Worm (Caenorhabditis elegans) whole organism, L2 larva: ENCODE data around the gene T05H10.1.
A peak's percentile ranks its signal among the peaks of the same experiment; 100 is the strongest.

Experiments used
- C34F6.9 ChIP-seq: fragments of 150-350 bp; optimal IDR thresholded peaks from 2 replicates; lab custom pipeline; 2014; ENCODE audit warnings: missing biosample characterization, missing genetic modification characterization
- F13H6.1 ChIP-seq: sonication (generic microtip); optimal IDR thresholded peaks from 2 replicates; lab custom pipeline; 2016; ENCODE audit warnings: missing genetic modification characterization, missing compliant biosample characterization
- R02D3.7 ChIP-seq: fragments of 150-350 bp; optimal IDR thresholded peaks from 2 replicates; lab custom pipeline; 2014; ENCODE audit warnings: missing biosample characterization, missing genetic modification characterization
- Y55F3AM.14 ChIP-seq: fragments of 200-800 bp; sonication (Bioruptor generic); optimal IDR thresholded peaks from 2 replicates; lab custom pipeline; 2018; ENCODE audit warnings: mild to moderate bottlenecking, missing genetic modification characterization, missing compliant biosample characterization
- ZK546.5 ChIP-seq: sonication (generic microtip); optimal IDR thresholded peaks from 2 replicates; lab custom pipeline; 2017; ENCODE audit warnings: missing biosample characterization, missing genetic modification characterization
- alr-1 ChIP-seq: fragments of 150-350 bp; optimal IDR thresholded peaks from 2 replicates; lab custom pipeline; 2014; ENCODE audit warnings: missing biosample characterization, missing genetic modification characterization
- aly-2 ChIP-seq: fragments of 150-350 bp; optimal IDR thresholded peaks from 2 replicates; lab custom pipeline; 2014; ENCODE audit warnings: missing biosample characterization, missing genetic modification characterization
- ama-1 ChIP-seq: fragments of 150-350 bp; optimal IDR thresholded peaks from 2 replicates; lab custom pipeline; 2018; ENCODE audit warnings: inconsistent platforms
- blmp-1 ChIP-seq: sonication (generic microtip); optimal IDR thresholded peaks from 2 replicates; lab custom pipeline; 2017; ENCODE audit warnings: missing genetic modification characterization, mild to moderate bottlenecking, missing compliant biosample characterization, antibody characterized with exemption, moderate library complexity; ENCODE audit not compliant: insufficient read depth
- ceh-16 ChIP-seq: fragments of 150-350 bp; optimal IDR thresholded peaks from 2 replicates; lab custom pipeline; 2014; ENCODE audit warnings: missing biosample characterization, missing genetic modification characterization
- ceh-82 ChIP-seq: fragments of 150-350 bp; optimal IDR thresholded peaks from 2 replicates; lab custom pipeline; 2014; ENCODE audit warnings: missing biosample characterization, missing genetic modification characterization
- crh-2 ChIP-seq: sonication (generic microtip); optimal IDR thresholded peaks from 2 replicates; lab custom pipeline; 2017; ENCODE audit warnings: missing biosample characterization, missing genetic modification characterization
- dmd-4 ChIP-seq: sonication (generic microtip); optimal IDR thresholded peaks from 2 replicates; lab custom pipeline; 2017; ENCODE audit warnings: missing biosample characterization, missing genetic modification characterization
- egl-27 ChIP-seq: sonication (generic microtip); optimal IDR thresholded peaks from 3 replicates; lab custom pipeline; 2017; ENCODE audit warnings: missing biosample characterization, missing genetic modification reagents, missing genetic modification characterization
- elt-1 ChIP-seq: fragments of 150-350 bp; optimal IDR thresholded peaks from 2 replicates; lab custom pipeline; 2014; ENCODE audit warnings: missing biosample characterization, missing genetic modification characterization
- elt-3 ChIP-seq: sonication (generic microtip); optimal IDR thresholded peaks from 2 replicates; lab custom pipeline; 2017; ENCODE audit warnings: missing biosample characterization, missing genetic modification characterization
- fos-1 ChIP-seq: fragments of 150-350 bp; optimal IDR thresholded peaks from 2 replicates; lab custom pipeline; 2014; ENCODE audit warnings: missing biosample characterization, missing genetic modification characterization
- gmeb-1 ChIP-seq: fragments of 150-350 bp; optimal IDR thresholded peaks from 2 replicates; lab custom pipeline; 2014; ENCODE audit warnings: missing biosample characterization, missing genetic modification characterization
- lin-11 ChIP-seq: fragments of 150-350 bp; sonication (generic microtip); optimal IDR thresholded peaks from 2 replicates; lab custom pipeline; 2014; ENCODE audit warnings: missing biosample characterization, missing genetic modification characterization, inconsistent platforms, mixed read lengths
- lin-13 ChIP-seq: fragments of 150-350 bp; optimal IDR thresholded peaks from 2 replicates; lab custom pipeline; 2014; ENCODE audit warnings: missing biosample characterization, missing genetic modification reagents, missing genetic modification characterization
- lin-39 ChIP-seq: fragments of 150-350 bp; optimal IDR thresholded peaks from 2 replicates; lab custom pipeline; 2014; ENCODE audit warnings: missing biosample characterization, missing genetic modification reagents, missing genetic modification characterization
- lsy-2 ChIP-seq, 2 experiments: fragments of 150-350 bp in 1 of 2; sonication (generic microtip) in 1 of 2; optimal IDR thresholded peaks; 2 replicates each; lab custom pipeline; 2014 to 2017; ENCODE audit warnings: missing biosample characterization in 2 of 2, missing genetic modification characterization in 2 of 2
- mab-5 ChIP-seq: fragments of 150-350 bp; optimal IDR thresholded peaks from 2 replicates; lab custom pipeline; 2014; ENCODE audit warnings: missing biosample characterization, missing genetic modification characterization
- mbf-1 ChIP-seq: sonication (generic microtip); optimal IDR thresholded peaks from 2 replicates; lab custom pipeline; 2017; ENCODE audit warnings: missing biosample characterization, missing genetic modification characterization
- mdl-1 ChIP-seq, 2 experiments: fragments of 150-350 bp in 1 of 2; sonication (generic microtip) in 1 of 2; optimal IDR thresholded peaks; 2 replicates each; lab custom pipeline; 2017; ENCODE audit warnings: missing biosample characterization in 2 of 2, missing genetic modification characterization in 2 of 2
- nhr-10 ChIP-seq: sonication (generic microtip); optimal IDR thresholded peaks from 2 replicates; lab custom pipeline; 2017; ENCODE audit warnings: missing biosample characterization, missing genetic modification characterization
- nhr-11 ChIP-seq: fragments of 150-350 bp; optimal IDR thresholded peaks from 2 replicates; lab custom pipeline; 2014; ENCODE audit warnings: missing biosample characterization, missing genetic modification characterization
- nhr-12 ChIP-seq: fragments of 150-350 bp; optimal IDR thresholded peaks from 2 replicates; lab custom pipeline; 2014; ENCODE audit warnings: missing biosample characterization, missing genetic modification characterization
- nhr-129 ChIP-seq: fragments of 150-350 bp; optimal IDR thresholded peaks from 2 replicates; lab custom pipeline; 2014; ENCODE audit warnings: missing biosample characterization, missing genetic modification characterization
- nhr-21 ChIP-seq: fragments of 150-350 bp; optimal IDR thresholded peaks from 2 replicates; lab custom pipeline; 2014; ENCODE audit warnings: missing biosample characterization, missing genetic modification characterization
- nhr-23 ChIP-seq: fragments of 150-350 bp; optimal IDR thresholded peaks from 2 replicates; lab custom pipeline; 2014; ENCODE audit warnings: missing biosample characterization, missing genetic modification reagents, missing genetic modification characterization
- nhr-237 ChIP-seq: fragments of 150-350 bp; optimal IDR thresholded peaks from 2 replicates; lab custom pipeline; 2014; ENCODE audit warnings: missing biosample characterization, missing genetic modification characterization
- nhr-25 ChIP-seq: fragments of 150-350 bp; sonication (generic microtip); optimal IDR thresholded peaks from 3 replicates; lab custom pipeline; 2014; ENCODE audit warnings: missing biosample characterization, missing genetic modification characterization
- nhr-6 ChIP-seq: fragments of 150-350 bp; optimal IDR thresholded peaks from 2 replicates; lab custom pipeline; 2014; ENCODE audit warnings: missing biosample characterization, missing genetic modification characterization
- nhr-77 ChIP-seq: fragments of 150-350 bp; optimal IDR thresholded peaks from 2 replicates; lab custom pipeline; 2014; ENCODE audit warnings: missing biosample characterization, missing genetic modification characterization
- peb-1 ChIP-seq: fragments of 150-350 bp; optimal IDR thresholded peaks from 2 replicates; lab custom pipeline; 2014; ENCODE audit warnings: missing biosample characterization, missing genetic modification characterization
- sem-4 ChIP-seq: fragments of 150-350 bp; optimal IDR thresholded peaks from 2 replicates; lab custom pipeline; 2014; ENCODE audit warnings: missing biosample characterization, missing genetic modification reagents, missing genetic modification characterization
- skn-1 ChIP-seq: sonication (generic microtip); optimal IDR thresholded peaks from 2 replicates; lab custom pipeline; 2017; ENCODE audit warnings: missing biosample characterization, missing genetic modification characterization
- sma-3 ChIP-seq: sonication (generic microtip); optimal IDR thresholded peaks from 2 replicates; lab custom pipeline; 2016; ENCODE audit warnings: missing genetic modification reagents, missing genetic modification characterization, missing compliant biosample characterization
- sma-9 ChIP-seq, 2 experiments: fragments of 150-350 bp in 1 of 2; sonication (generic microtip) in 1 of 2; optimal IDR thresholded peaks; 2 replicates each; lab custom pipeline; 2014 to 2016; ENCODE audit warnings: missing genetic modification characterization in 2 of 2, mild to moderate bottlenecking in 1 of 2, missing biosample characterization in 1 of 2, missing compliant biosample characterization in 1 of 2, missing genetic modification reagents in 1 of 2, moderate library complexity in 1 of 2
- snpc-4 ChIP-seq: fragments of 150-350 bp; optimal IDR thresholded peaks from 2 replicates; lab custom pipeline; 2014; ENCODE audit warnings: missing biosample characterization, missing genetic modification characterization
- unc-39 ChIP-seq: fragments of 150-350 bp; optimal IDR thresholded peaks from 2 replicates; lab custom pipeline; 2014; ENCODE audit warnings: missing biosample characterization, missing genetic modification characterization
- unc-55 ChIP-seq: fragments of 150-350 bp; sonication (generic microtip); optimal IDR thresholded peaks from 3 replicates; lab custom pipeline; 2014; ENCODE audit warnings: missing biosample characterization, missing genetic modification reagents, missing genetic modification characterization
- unc-62 ChIP-seq: fragments of 150-350 bp; optimal IDR thresholded peaks from 2 replicates; lab custom pipeline; 2014; ENCODE audit warnings: missing biosample characterization, missing genetic modification reagents, missing genetic modification characterization
- zag-1 ChIP-seq: fragments of 150-350 bp; optimal IDR thresholded peaks from 2 replicates; lab custom pipeline; 2014; ENCODE audit warnings: missing biosample characterization, missing genetic modification characterization
- ztf-1 ChIP-seq: fragments of 200-800 bp; sonication (Bioruptor generic); conservative IDR thresholded peaks from 2 replicates; pipeline ENCODE4 v1.3.6; 2022; ENCODE audit warnings: missing genetic modification characterization, missing compliant biosample characterization
- ztf-11 ChIP-seq: sonication (generic microtip); optimal IDR thresholded peaks from 2 replicates; lab custom pipeline; 2017; ENCODE audit warnings: missing biosample characterization, missing genetic modification characterization
- ztf-4 ChIP-seq: fragments of 150-350 bp; optimal IDR thresholded peaks from 2 replicates; lab custom pipeline; 2014; ENCODE audit warnings: missing biosample characterization, missing genetic modification characterization

Gene T05H10.1

DNA sequence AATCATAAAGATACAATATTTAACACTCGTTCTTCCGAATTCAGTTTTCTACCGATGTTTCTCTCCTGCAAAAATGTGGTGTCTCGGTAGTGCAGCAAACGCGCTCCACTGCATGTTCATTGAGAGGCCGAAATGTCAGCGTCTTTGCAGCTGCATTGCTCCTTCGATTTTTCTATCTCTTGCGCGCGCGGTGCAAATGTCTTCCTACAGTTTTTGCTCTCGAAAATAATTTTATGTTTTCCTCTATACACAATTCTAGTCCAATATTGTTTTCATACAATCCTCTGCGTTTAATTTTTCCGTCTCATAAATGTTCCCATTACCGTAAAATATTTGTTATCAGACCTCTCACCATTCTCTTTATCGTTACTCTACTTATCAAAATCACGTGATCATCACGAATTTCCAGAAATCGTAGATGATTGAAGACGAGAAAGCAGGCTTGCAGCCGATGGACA is 20.0 kb downstream of the T05H10.1 start, which contains the start of gene ufd-2:
Gene ufd-2, plus strand, starts transcription at position 408 of the 458 bp plus-strand sequence.
- TF ChIP-seq sma-3 (GFP tag; lab: Kevin White, UChicago) (peak; percentile 64), unc-39 (no peak), mab-5 (tag; lab: Kevin White, UChicago) (no peak), ceh-82 (tag; lab: Kevin White, UChicago) (no peak), ceh-16 (no peak), F13H6.1 (tag; lab: Kevin White, UChicago) (peak; percentile 72), unc-62 (GFP tag; lab: Kevin White, UChicago) (no peak), ama-1 (lab: Kevin White, UChicago) (no peak), gmeb-1 (tag; lab: Kevin White, UChicago) (no peak), nhr-237 (tag; lab: Kevin White, UChicago) (no peak), mdl-1 (tag; optimal IDR thresholded peaks at IDR 0.05; lab: Kevin White, UChicago) (no peak), elt-3 (tag; lab: Kevin White, UChicago) (no peak), aly-2 (tag; lab: Kevin White, UChicago) (no peak), Y55F3AM.14 (GFP tag; lab: Kevin White, UChicago) (peak; percentile 21), nhr-6 (tag; lab: Kevin White, UChicago) (peak; percentile 4), lin-39 (no peak), elt-1 (tag; lab: Kevin White, UChicago) (no peak), C34F6.9 (tag; lab: Kevin White, UChicago) (peak; percentile 89), nhr-23 (tag; lab: Kevin White, UChicago) (no peak), blmp-1 (tag; lab: Kevin White, UChicago) (no peak), nhr-77 (no peak), lsy-2 (tag; optimal IDR thresholded peaks at IDR 0.05; lab: Kevin White, UChicago) (peak; percentile 28 to 85), sem-4 (tag; lab: Kevin White, UChicago) (no peak), nhr-25 (tag; lab: Kevin White, UChicago) (no peak), lin-13 (GFP tag; lab: Kevin White, UChicago) (peak; percentile 70), skn-1 (tag; lab: Kevin White, UChicago) (no peak), alr-1 (tag; lab: Kevin White, UChicago) (no peak), ztf-4 (tag; lab: Kevin White, UChicago) (no peak), nhr-10 (tag; lab: Kevin White, UChicago) (no peak), R02D3.7 (tag; lab: Kevin White, UChicago) (no peak), peb-1 (no peak), ztf-1 (GFP tag; lab: Robert Waterston, UW) (no peak), zag-1 (tag; lab: Kevin White, UChicago) (peak; percentile 23), nhr-11 (no peak), nhr-12 (tag; lab: Kevin White, UChicago) (no peak), dmd-4 (tag; lab: Kevin White, UChicago) (no peak), sma-9 (GFP tag; optimal IDR thresholded peaks at IDR 0.05; lab: Kevin White, UChicago) (peak; percentile 52), sma-9 (tag; optimal IDR thresholded peaks at IDR 0.05; lab: Kevin White, UChicago) (no peak), ZK546.5 (no peak), crh-2 (tag; lab: Kevin White, UChicago) (peak; percentile 75), nhr-129 (tag; lab: Kevin White, UChicago) (peak; percentile 87), egl-27 (tag; lab: Kevin White, UChicago) (no peak), mbf-1 (no peak), unc-55 (peak; percentile 79), lin-11 (tag; lab: Kevin White, UChicago) (peak; percentile 53), fos-1 (tag; lab: Kevin White, UChicago) (peak; percentile 60), snpc-4 (peak; percentile 41), nhr-21 (tag; lab: Kevin White, UChicago) (peak; percentile 25), ztf-11 (tag; lab: Kevin White, UChicago) (no peak)
